Fruit fly (Drosophila melanogaster) whole organism, wandering third instar larva: ENCODE measurements around the gene CG43679.

Source experiments
- CG32264 ChIP-seq: fragments of 200-800 bp; sonication (Bioruptor generic); optimal IDR thresholded peaks from 2 replicates; lab custom pipeline; 2016; ENCODE audit warnings: missing biosample characterization, missing genetic modification characterization
- Hr83 ChIP-seq: fragments of 200-300 bp; sonication (Bioruptor generic); optimal IDR thresholded peaks from 2 replicates; lab custom pipeline; 2016; ENCODE audit warnings: missing biosample characterization, mild to moderate bottlenecking, missing genetic modification characterization, moderate library complexity; ENCODE audit not compliant: poor library complexity, severe bottlenecking
- OdsH ChIP-seq: fragments of 200-800 bp; sonication (Bioruptor generic); optimal IDR thresholded peaks from 2 replicates; lab custom pipeline; 2016; ENCODE audit warnings: missing biosample characterization, mild to moderate bottlenecking, missing genetic modification characterization
- Sp1 ChIP-seq: fragments of 200-800 bp; sonication (Bioruptor generic); optimal IDR thresholded peaks from 3 replicates; lab custom pipeline; 2019; ENCODE audit warnings: missing biosample characterization, mild to moderate bottlenecking, missing genetic modification characterization, moderate library complexity
- fru ChIP-seq: fragments of 200-800 bp; sonication (Bioruptor generic); optimal IDR thresholded peaks from 3 replicates; lab custom pipeline; 2016; ENCODE audit warnings: missing biosample characterization, mild to moderate bottlenecking, missing genetic modification characterization
- h ChIP-seq: fragments of 200-800 bp; sonication (Bioruptor generic); optimal IDR thresholded peaks from 3 replicates; lab custom pipeline; 2016; ENCODE audit warnings: missing biosample characterization, mild to moderate bottlenecking, missing genetic modification characterization
- lola ChIP-seq: fragments of >200 bp; optimal IDR thresholded peaks from 2 replicates; lab custom pipeline; 2017; ENCODE audit warnings: missing biosample characterization, missing genetic modification characterization
- psq ChIP-seq: fragments of 200-800 bp; sonication (Bioruptor generic); optimal IDR thresholded peaks from 3 replicates; lab custom pipeline; 2017; ENCODE audit warnings: missing biosample characterization, mild to moderate bottlenecking, missing genetic modification characterization, moderate library complexity
- sv ChIP-seq: fragments of 200-800 bp; sonication (Bioruptor generic); optimal IDR thresholded peaks from 3 replicates; lab custom pipeline; 2016; ENCODE audit warnings: missing biosample characterization, missing genetic modification characterization
- usp ChIP-seq: fragments of >200 bp; optimal IDR thresholded peaks from 2 replicates; lab custom pipeline; 2017; ENCODE audit warnings: missing biosample characterization, missing genetic modification characterization

dm6 chr3L:15039510-15039909, 11.7 kb downstream of the CG43679 start:
- TF ChIP-seq h (GFP tag; lab: Kevin White, UChicago), result no peak
- no peak for TF ChIP-seq Sp1
- TF ChIP-seq fru, result no peak
- no peak for TF ChIP-seq sv
- no peak for TF ChIP-seq OdsH
- no peak for TF ChIP-seq usp (GFP tag; lab: Kevin White, UChicago)
- no peak for TF ChIP-seq CG32264 (GFP tag; lab: Kevin White, UChicago)
- no peak for TF ChIP-seq lola (GFP tag; lab: Kevin White, UChicago)
- TF ChIP-seq psq (GFP tag; lab: Kevin White, UChicago), result no peak
- no peak for TF ChIP-seq Hr83 (GFP tag; lab: Kevin White, UChicago)
